Worm (Caenorhabditis elegans) whole organism, late embryonic: ENCODE measurements around the gene W02D7.5.

Experiments
- T23F11.4 ChIP-seq: fragments of 200-800 bp; sonication (Bioruptor generic); optimal IDR thresholded peaks from 2 replicates; lab custom pipeline; 2018; ENCODE audit warnings: mild to moderate bottlenecking, missing genetic modification characterization, missing compliant biosample characterization
- ama-1 ChIP-seq: fragments of 150-350 bp; optimal IDR thresholded peaks from 2 replicates; lab custom pipeline; 2014
- ceh-2 ChIP-seq: sonication (generic microtip); optimal IDR thresholded peaks from 2 replicates; lab custom pipeline; 2016; ENCODE audit warnings: missing genotype, missing genetic modification characterization, missing compliant biosample characterization
- ceh-22 ChIP-seq: sonication (generic microtip); optimal IDR thresholded peaks from 2 replicates; lab custom pipeline; 2017; ENCODE audit warnings: missing biosample characterization, missing genetic modification characterization
- ceh-34 ChIP-seq: sonication (generic microtip); optimal IDR thresholded peaks from 2 replicates; lab custom pipeline; 2016; ENCODE audit warnings: mild to moderate bottlenecking, missing genetic modification characterization, missing compliant biosample characterization
- ceh-9 ChIP-seq: sonication (generic microtip); optimal IDR thresholded peaks from 2 replicates; lab custom pipeline; 2016; ENCODE audit warnings: mild to moderate bottlenecking, missing genetic modification characterization, inconsistent platforms, missing compliant biosample characterization
- pat-9 ChIP-seq: fragments of 200-800 bp; sonication (Bioruptor generic); optimal IDR thresholded peaks from 2 replicates; lab custom pipeline; 2018; ENCODE audit warnings: mild to moderate bottlenecking, missing genetic modification characterization, moderate library complexity, missing compliant biosample characterization
- pqm-1 ChIP-seq: sonication (generic microtip); optimal IDR thresholded peaks from 2 replicates; lab custom pipeline; 2016; ENCODE audit warnings: missing genetic modification characterization, missing compliant biosample characterization
- rnt-1 ChIP-seq: sonication (generic microtip); optimal IDR thresholded peaks from 2 replicates; lab custom pipeline; 2016; ENCODE audit warnings: missing genetic modification characterization, missing compliant biosample characterization
- sdc-2 ChIP-seq: sonication (generic microtip); optimal IDR thresholded peaks from 2 replicates; lab custom pipeline; 2016; ENCODE audit warnings: missing genotype, missing genetic modification characterization, missing compliant biosample characterization
- sox-2 ChIP-seq: fragments of 200-800 bp; sonication (Bioruptor generic); IDR thresholded peaks from 2 replicates; pipeline ENCODE4 v1.3.6; 2022; ENCODE audit warnings: missing genetic modification reagents, missing genetic modification characterization, missing compliant biosample characterization
- tbx-2 ChIP-seq: sonication (generic microtip); optimal IDR thresholded peaks from 2 replicates; lab custom pipeline; 2016; ENCODE audit warnings: missing genetic modification characterization, missing compliant biosample characterization
- ztf-16 ChIP-seq: sonication (generic microtip); optimal IDR thresholded peaks from 2 replicates; lab custom pipeline; 2017; ENCODE audit warnings: missing genetic modification characterization, missing compliant biosample characterization

- TF ChIP-seq ztf-16 (no peak), sox-2 (GFP tag; lab: Robert Waterston, UW) (no peak), rnt-1 (tag; lab: Kevin White, UChicago) (no peak), tbx-2 (tag; lab: Kevin White, UChicago) (no peak), ceh-9 (tag; lab: Kevin White, UChicago) (no peak), ceh-34 (no peak), ama-1 (lab: Kevin White, UChicago) (no peak), pqm-1 (no peak), T23F11.4 (GFP tag; lab: Kevin White, UChicago) (no peak), ceh-22 (no peak), ceh-2 (tag; lab: Kevin White, UChicago) (no peak), pat-9 (tag; lab: Kevin White, UChicago) (no peak), sdc-2 (tag; lab: Kevin White, UChicago) (no peak)
Measured at ce11 chrV:8271995-8272394, 27.0 kb downstream of the W02D7.5 start, which contains the start of gene asp-5.
